Fruit fly (Drosophila melanogaster): ENCODE results near the gene CG10561.

The CG10561 gene

dm6 chr2L:19069548-19070145, 44.6 kb upstream of the CG10561 start, which contains the start of gene CG10702:
TSS of gene CG10702 (minus strand) at chr2L:19069851.
- TF ChIP-seq otp (GFP tag; IDR thresholded peaks at IDR 0.05) (0 out of 3 replicates have a peak, but pooled peaks have one; percentile 19), Dek (tag; optimal IDR thresholded peaks at IDR 0.05) (no peak), Dbx (GFP tag; IDR thresholded peaks at IDR 0.05) (0 out of 3 replicates have a peak, but pooled peaks have one; percentile 18), ash1 (GFP tag; optimal IDR thresholded peaks at IDR 0.05) (no peak), abd-A (tag; optimal IDR thresholded peaks at IDR 0.05) (no peak), CG6854 (GFP tag; optimal IDR thresholded peaks at IDR 0.05) (no peak), CG7271 (tag; optimal IDR thresholded peaks at IDR 0.05) (no peak), CG34376 (GFP tag; optimal IDR thresholded peaks at IDR 0.05) (no peak), Bdp1 (GFP tag; optimal IDR thresholded peaks at IDR 0.05) (no peak), bab2 (GFP tag; optimal IDR thresholded peaks at IDR 0.05) (no peak), ro (GFP tag; IDR thresholded peaks at IDR 0.05) (no peak), CG6689 (GFP tag; IDR thresholded peaks at IDR 0.05) (peak; percentile 27; the same call in 1 of the 2 replicates), CG17361 (GFP tag; IDR thresholded peaks at IDR 0.05) (peak; percentile 54; the same call in 2 of the 3 replicates), jumu (GFP tag; optimal IDR thresholded peaks at IDR 0.05) (no peak), CG8089 (GFP tag; optimal IDR thresholded peaks at IDR 0.05) (no peak), odd (GFP tag; optimal IDR thresholded peaks at IDR 0.05) (no peak), Six4 (GFP tag; optimal IDR thresholded peaks at IDR 0.05) (no peak), CG10209 (GFP tag; optimal IDR thresholded peaks at IDR 0.05) (no peak), dm (GFP tag; optimal IDR thresholded peaks at IDR 0.05) (no peak), sr (GFP tag; IDR thresholded peaks at IDR 0.05) (no peak), sna (GFP tag; IDR thresholded peaks at IDR 0.05; ENCODE audit: partially characterized antibody) (no peak), Ssrp (tag; optimal IDR thresholded peaks at IDR 0.05) (peak; percentile 28), CG3847 (GFP tag; IDR thresholded peaks at IDR 0.05) (0 out of 2 replicates have a peak, but pooled peaks have one; percentile 5), crc (GFP tag; optimal IDR thresholded peaks at IDR 0.05) (no peak), CG7963 (GFP tag; IDR thresholded peaks at IDR 0.05; ENCODE audit: partially characterized antibody) (no peak), CG43689 (GFP tag; IDR thresholded peaks at IDR 0.05) (no peak), CG8359 (GFP tag; optimal IDR thresholded peaks at IDR 0.05; ENCODE audit: borderline replicate concordance) (no peak), org-1 (GFP tag; optimal IDR thresholded peaks at IDR 0.05) (no peak), Lim3 (GFP tag; IDR thresholded peaks at IDR 0.05) (0 out of 2 replicates have a peak, but pooled peaks have one; percentile 6), tx (GFP tag; optimal IDR thresholded peaks at IDR 0.05) (no peak), Ravus (GFP tag; IDR thresholded peaks at IDR 0.05) (no peak), CG10565 (GFP tag; optimal IDR thresholded peaks at IDR 0.05) (no peak), CG31365 (tag; optimal IDR thresholded peaks at IDR 0.05) (no peak), ATbp (GFP tag; optimal IDR thresholded peaks at IDR 0.05) (no peak), CG15269 (tag; optimal IDR thresholded peaks at IDR 0.05) (no peak), phol (tag; optimal IDR thresholded peaks at IDR 0.05) (no peak), fu2 (GFP tag; optimal IDR thresholded peaks at IDR 0.05) (no peak), ac (GFP tag; optimal IDR thresholded peaks at IDR 0.05) (no peak), CG7786 (GFP tag; optimal IDR thresholded peaks at IDR 0.05) (no peak), E2f2 (GFP tag; IDR thresholded peaks at IDR 0.05) (no peak), Max (GFP tag; optimal IDR thresholded peaks at IDR 0.05) (no peak), dan (GFP tag; IDR thresholded peaks at IDR 0.05) (no peak), CG8765 (GFP tag; IDR thresholded peaks at IDR 0.05) (no peak), lola (GFP tag; optimal IDR thresholded peaks at IDR 0.05) (no peak), CG1832 (GFP tag; optimal IDR thresholded peaks at IDR 0.05) (no peak), Vsx1 (GFP tag; optimal IDR thresholded peaks at IDR 0.05) (no peak), Dip3 (GFP tag; optimal IDR thresholded peaks at IDR 0.05) (no peak), CG4328 (GFP tag; optimal IDR thresholded peaks at IDR 0.05) (no peak), tup (GFP tag; optimal IDR thresholded peaks at IDR 0.05) (no peak), CG1792 (GFP tag; optimal IDR thresholded peaks at IDR 0.05) (peak; percentile 5)

All from whole organism, embryonic.